Worm (Caenorhabditis elegans): ENCODE measurements around the gene spin-1.

DNA sequence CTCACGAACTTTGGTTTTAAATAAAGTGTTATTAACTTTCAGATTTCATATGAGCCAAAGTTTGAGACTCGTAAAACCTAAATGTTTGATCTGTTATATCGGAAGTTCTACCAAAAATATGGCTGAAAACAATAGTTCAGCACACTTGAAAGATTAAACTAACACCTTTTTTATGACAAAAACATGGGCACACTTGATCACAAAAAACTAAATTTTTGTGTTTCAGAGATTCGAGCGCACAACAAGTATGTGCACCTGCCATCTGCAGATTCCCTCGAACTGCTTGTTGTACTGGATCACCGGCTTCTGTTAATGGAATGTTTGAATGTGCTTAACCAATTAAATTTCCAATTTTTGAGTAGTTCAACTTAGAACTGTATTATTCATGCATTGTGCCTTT, 39.0 kb downstream of the spin-1 start:
- no peak for TF ChIP-seq him-1 (tag; optimal IDR thresholded peaks at IDR 0.05)
- TF ChIP-seq W03F9.2 (tag; optimal IDR thresholded peaks at IDR 0.05): no peak
- no peak for TF ChIP-seq dao-5 (tag; optimal IDR thresholded peaks at IDR 0.05)

Data from whole organism, L4/young adult.